Worm (Caenorhabditis elegans): ENCODE measurements around the gene ZK856.19.
A peak's percentile ranks its signal among the peaks of the same experiment; 100 is the strongest.

DNA sequence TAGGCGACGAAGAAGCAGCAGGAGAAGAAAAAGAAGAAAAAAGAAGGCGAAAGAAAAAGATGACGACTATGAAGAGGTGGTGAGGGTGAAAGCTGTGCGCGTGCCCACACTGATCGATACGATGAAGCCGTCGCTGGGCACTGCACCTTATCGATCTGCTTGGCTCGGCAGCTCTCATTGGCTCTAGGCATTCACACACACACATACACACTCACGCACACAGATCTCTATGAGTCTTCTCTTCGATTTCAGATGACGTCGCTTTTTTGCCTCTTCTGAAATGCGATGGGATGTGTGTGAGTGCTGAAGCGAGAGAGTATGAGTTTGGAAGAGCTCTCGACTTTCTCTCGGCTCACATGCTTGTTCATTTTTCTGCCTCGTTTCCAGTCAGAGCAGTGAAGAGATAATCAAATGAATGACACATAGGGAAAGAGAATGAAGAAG, 30.1 kb downstream of the ZK856.19 start:
- TF ChIP-seq fkh-10 (GFP tag; optimal IDR thresholded peaks at IDR 0.05) (peak; percentile 95), nhr-77 (tag; optimal IDR thresholded peaks at IDR 0.05) (no peak), pqm-1 (tag; optimal IDR thresholded peaks at IDR 0.05) (no peak), ceh-82 (tag; optimal IDR thresholded peaks at IDR 0.05) (no peak), nhr-237 (tag; optimal IDR thresholded peaks at IDR 0.05) (no peak), snpc-4 (tag; optimal IDR thresholded peaks at IDR 0.05) (peak; percentile 35), nhr-12 (tag; optimal IDR thresholded peaks at IDR 0.05) (no peak), unc-39 (tag; optimal IDR thresholded peaks at IDR 0.05) (no peak)

Measured in whole organism, L3 larva.